Worm (Caenorhabditis elegans): ENCODE data around the gene F20A1.4.

The F20A1.4 gene

DNA sequence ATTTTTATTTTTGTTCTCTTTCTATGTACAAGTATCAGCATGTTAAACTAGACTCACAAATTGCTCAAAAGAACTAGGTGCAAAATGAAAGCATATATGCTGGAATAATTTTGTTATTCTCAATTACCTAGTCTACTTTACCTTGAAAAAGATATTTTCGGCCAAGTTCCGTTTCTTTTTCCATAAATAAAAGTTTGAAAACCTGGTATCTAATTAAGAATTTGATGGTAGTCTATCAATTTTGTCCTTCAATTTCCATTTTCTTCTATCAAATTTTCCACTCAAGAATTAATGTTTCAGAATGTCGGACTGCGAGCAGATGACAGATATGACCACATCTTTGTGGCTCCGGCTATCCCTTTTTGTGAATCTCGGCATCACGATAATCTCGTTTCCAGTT lies 17.8 kb downstream of the F20A1.4 start, which contains the start of gene srab-4:
TSS of gene srab-4 (plus strand) at position 301 of the 400 bp plus-strand sequence.
- TF ChIP-seq sma-9 (GFP tag; optimal IDR thresholded peaks at IDR 0.05) (no peak), sma-9 (tag; optimal IDR thresholded peaks at IDR 0.05) (no peak), lsy-2 (tag; optimal IDR thresholded peaks at IDR 0.05) (no peak), mdl-1 (tag; optimal IDR thresholded peaks at IDR 0.05) (no peak)

DNA sequence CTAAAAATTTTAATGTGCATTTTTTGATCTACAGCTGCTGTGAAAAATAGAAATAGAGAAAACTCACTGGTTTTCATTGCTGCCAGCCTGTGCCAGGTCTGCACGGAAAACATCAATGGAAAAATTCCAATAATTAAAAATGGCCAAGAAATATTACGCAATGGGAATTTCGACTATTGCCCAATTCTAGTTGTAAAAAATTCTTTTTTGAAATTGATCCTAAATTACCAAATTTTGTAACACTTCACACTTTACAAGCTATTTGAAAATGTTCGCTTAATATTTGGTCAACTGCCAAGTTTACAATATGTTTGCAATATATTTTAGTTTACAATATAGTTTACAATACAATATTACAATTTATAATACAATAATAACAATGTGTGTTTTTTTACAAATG lies 20.9 kb downstream of the F20A1.4 start:
- no peak for TF ChIP-seq ZK546.5 (tag; optimal IDR thresholded peaks at IDR 0.05)

DNA sequence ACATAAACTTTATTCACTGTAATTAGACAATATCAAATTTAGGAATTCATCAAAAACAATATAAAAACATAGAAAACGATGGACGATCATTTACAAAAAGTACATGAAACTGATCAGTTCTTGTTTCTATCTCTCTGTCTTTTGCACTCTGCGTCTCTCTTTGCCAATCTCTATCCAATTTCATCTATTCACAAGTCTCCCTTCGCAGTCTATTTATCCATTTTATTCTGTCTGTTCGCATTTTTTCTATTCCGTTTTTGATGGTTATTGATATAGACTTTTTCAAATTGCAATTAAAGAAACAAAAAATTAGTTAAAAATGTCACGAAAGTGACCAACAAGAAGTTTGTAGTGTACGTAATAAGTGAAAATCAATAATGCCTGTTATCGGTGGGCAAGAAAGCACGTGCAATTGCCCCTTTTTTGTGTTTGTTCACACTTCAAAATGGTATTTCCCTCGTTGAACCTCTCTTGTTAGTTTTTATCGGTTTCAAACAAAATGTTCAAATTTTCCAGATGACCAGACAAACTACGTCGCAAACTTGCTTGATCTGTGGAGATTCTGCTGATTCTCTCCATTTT lies 23.3 kb downstream of the F20A1.4 start, which contains the start of gene nhr-42:
TSS of gene nhr-42 (plus strand) at position 517 of the 582 bp plus-strand sequence.
- TF ChIP-seq mdl-1 (tag; optimal IDR thresholded peaks at IDR 0.05) (peak; percentile 2 to 20), sma-9 (GFP tag; optimal IDR thresholded peaks at IDR 0.05) (peak; percentile 55), sma-9 (tag; optimal IDR thresholded peaks at IDR 0.05) (no peak), C34F6.9 (tag; optimal IDR thresholded peaks at IDR 0.05) (peak; percentile 51), Y55F3AM.14 (GFP tag; optimal IDR thresholded peaks at IDR 0.05) (no peak), sma-3 (GFP tag; optimal IDR thresholded peaks at IDR 0.05) (peak; percentile 37), dmd-4 (tag; optimal IDR thresholded peaks at IDR 0.05) (no peak), crh-2 (tag; optimal IDR thresholded peaks at IDR 0.05) (peak; percentile 33), F13H6.1 (tag; optimal IDR thresholded peaks at IDR 0.05) (peak; percentile 5), ztf-11 (tag; optimal IDR thresholded peaks at IDR 0.05) (no peak), nhr-23 (tag; optimal IDR thresholded peaks at IDR 0.05) (no peak), nhr-25 (tag; optimal IDR thresholded peaks at IDR 0.05) (peak; percentile 60), unc-39 (tag; optimal IDR thresholded peaks at IDR 0.05) (no peak), gmeb-1 (tag; optimal IDR thresholded peaks at IDR 0.05) (no peak), nhr-129 (tag; optimal IDR thresholded peaks at IDR 0.05) (peak; percentile 16)

DNA sequence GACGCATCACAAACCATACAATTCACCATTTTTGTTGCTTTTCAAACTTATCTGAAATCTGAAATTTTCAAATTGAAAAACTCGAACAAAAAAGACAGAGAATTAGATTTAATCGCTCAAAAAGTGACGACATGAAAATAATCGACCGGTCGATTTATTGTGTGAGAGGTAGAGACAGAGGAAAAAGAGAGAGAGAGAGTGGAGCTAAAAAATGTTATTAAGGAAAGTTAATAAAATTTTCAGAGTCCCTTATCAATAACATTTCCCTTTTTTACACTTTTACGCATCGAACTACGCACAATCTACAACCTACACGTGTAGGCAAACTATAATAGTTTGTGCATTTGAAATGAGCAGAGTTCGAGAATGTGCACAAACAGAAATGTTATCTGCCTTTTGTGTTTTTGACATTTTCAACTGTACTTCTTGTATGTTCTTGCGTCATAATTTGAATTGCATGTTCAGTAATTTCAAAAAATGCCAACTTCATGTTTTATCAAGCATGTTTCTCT lies 24.6 kb downstream of the F20A1.4 start, which contains the start of gene nhr-107:
TSS of gene nhr-107 (minus strand) at position 51 of the 512 bp plus-strand sequence.
- TF ChIP-seq nhr-77 (tag; optimal IDR thresholded peaks at IDR 0.05) (no peak), sma-9 (GFP tag; optimal IDR thresholded peaks at IDR 0.05) (peak; percentile 27), sma-9 (tag; optimal IDR thresholded peaks at IDR 0.05) (no peak), fos-1 (tag; optimal IDR thresholded peaks at IDR 0.05) (peak; percentile 13), nhr-6 (tag; optimal IDR thresholded peaks at IDR 0.05) (no peak), mab-5 (tag; optimal IDR thresholded peaks at IDR 0.05) (no peak), ztf-4 (tag; optimal IDR thresholded peaks at IDR 0.05) (no peak), ama-1 (optimal IDR thresholded peaks at IDR 0.05) (no peak), snpc-4 (tag; optimal IDR thresholded peaks at IDR 0.05) (no peak), unc-55 (GFP tag; optimal IDR thresholded peaks at IDR 0.05) (no peak)

DNA sequence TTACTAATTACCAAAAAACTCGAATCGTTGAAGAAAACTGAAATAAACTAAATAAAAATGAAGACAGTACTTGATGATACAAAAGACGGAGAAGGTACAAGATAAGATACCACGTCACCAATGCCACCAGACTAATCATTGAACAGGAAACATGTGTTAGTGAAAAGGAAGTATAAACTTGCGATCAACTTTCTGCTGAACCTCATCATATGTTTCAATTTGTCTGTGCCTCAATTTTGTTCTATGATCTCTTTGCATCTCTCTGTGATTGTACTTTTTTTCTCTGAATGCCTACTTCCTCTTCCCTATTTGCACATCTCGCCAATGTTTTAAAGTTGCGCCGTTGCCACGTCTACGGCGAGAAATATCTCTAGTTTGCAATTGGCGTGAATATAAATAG lies 27.7 kb downstream of the F20A1.4 start:
- TF ChIP-seq nhr-6 (tag; optimal IDR thresholded peaks at IDR 0.05) (peak; percentile 37), blmp-1 (tag; optimal IDR thresholded peaks at IDR 0.05; ENCODE audit: insufficient read depth) (peak; percentile 93), sem-4 (tag; optimal IDR thresholded peaks at IDR 0.05) (peak; percentile 17), elt-3 (tag; optimal IDR thresholded peaks at IDR 0.05) (no peak), skn-1 (tag; optimal IDR thresholded peaks at IDR 0.05) (peak; percentile 47), nhr-12 (tag; optimal IDR thresholded peaks at IDR 0.05) (no peak), crh-2 (tag; optimal IDR thresholded peaks at IDR 0.05) (peak; percentile 86), sma-9 (GFP tag; optimal IDR thresholded peaks at IDR 0.05) (peak; percentile 96), sma-9 (tag; optimal IDR thresholded peaks at IDR 0.05) (no peak), egl-27 (tag; optimal IDR thresholded peaks at IDR 0.05) (peak; percentile 42), nhr-25 (tag; optimal IDR thresholded peaks at IDR 0.05) (peak; percentile 46), fos-1 (tag; optimal IDR thresholded peaks at IDR 0.05) (peak; percentile 60), lsy-2 (tag; optimal IDR thresholded peaks at IDR 0.05) (peak in 1 of 2 experiments; percentile 36), zag-1 (tag; optimal IDR thresholded peaks at IDR 0.05) (no peak), gmeb-1 (tag; optimal IDR thresholded peaks at IDR 0.05) (peak; percentile 12), sma-3 (GFP tag; optimal IDR thresholded peaks at IDR 0.05) (peak; percentile 65), F13H6.1 (tag; optimal IDR thresholded peaks at IDR 0.05) (peak; percentile 63), nhr-237 (tag; optimal IDR thresholded peaks at IDR 0.05) (no peak), nhr-21 (tag; optimal IDR thresholded peaks at IDR 0.05) (peak; percentile 84), nhr-129 (tag; optimal IDR thresholded peaks at IDR 0.05) (peak; percentile 76)
